Fruit fly (Drosophila melanogaster): Measurements from ENCODE around the gene CG18628.

The CG18628 gene

dm6 chr3L:10674145-10674547 lies 34.6 kb downstream of the CG18628 start (continued):
- TF ChIP-seq kni (GFP tag; optimal IDR thresholded peaks at IDR 0.05) (peak; percentile 50), jing (GFP tag; optimal IDR thresholded peaks at IDR 0.05) (no peak), stwl (tag; optimal IDR thresholded peaks at IDR 0.05) (peak; percentile 2), CG17359 (tag; optimal IDR thresholded peaks at IDR 0.05) (no peak), CG13287 (GFP tag; IDR thresholded peaks at IDR 0.05; ENCODE audit: partially characterized antibody) (peak; percentile 21; the same call in 1 of the 2 replicates), Spps (tag; optimal IDR thresholded peaks at IDR 0.05) (no peak), Aef1 (GFP tag; IDR thresholded peaks at IDR 0.05) (no peak), CG9817 (tag; optimal IDR thresholded peaks at IDR 0.05) (no peak), Abd-B (GFP tag; optimal IDR thresholded peaks at IDR 0.05) (no peak), toy (GFP tag; IDR thresholded peaks at IDR 0.05) (no peak), CG1602 (GFP tag; optimal IDR thresholded peaks at IDR 0.05) (no peak), CG3726 (GFP tag; IDR thresholded peaks at IDR 0.05) (no peak), Lim3 (GFP tag; IDR thresholded peaks at IDR 0.05) (no peak), CG4820 (GFP tag; optimal IDR thresholded peaks at IDR 0.05) (no peak), CG34224 (GFP tag; IDR thresholded peaks at IDR 0.05; ENCODE audit: partially characterized antibody) (0 out of 3 replicates have a peak, but pooled peaks have one; percentile 17), Dek (tag; optimal IDR thresholded peaks at IDR 0.05) (no peak), stc (GFP tag; IDR thresholded peaks at IDR 0.05) (no peak), CG2202 (tag; optimal IDR thresholded peaks at IDR 0.05) (no peak), oc (tag; optimal IDR thresholded peaks at IDR 0.05) (peak; percentile 68), pros (GFP tag; optimal IDR thresholded peaks at IDR 0.05) (peak; percentile 16), zfh1 (GFP tag; IDR thresholded peaks at IDR 0.05) (no peak), ind (GFP tag; optimal IDR thresholded peaks at IDR 0.05) (no peak), CG7556 (GFP tag; optimal IDR thresholded peaks at IDR 0.05) (no peak), peb (GFP tag; IDR thresholded peaks at IDR 0.05) (no peak), tx (GFP tag; optimal IDR thresholded peaks at IDR 0.05) (no peak), CG12744 (GFP tag; optimal IDR thresholded peaks at IDR 0.05) (no peak), sd (tag; optimal IDR thresholded peaks at IDR 0.05) (peak; percentile 80), CG2116 (GFP tag; optimal IDR thresholded peaks at IDR 0.05) (no peak), CG12769 (tag; optimal IDR thresholded peaks at IDR 0.05) (peak; percentile 58), Sox102F (GFP tag; optimal IDR thresholded peaks at IDR 0.05) (no peak), CG8944 (GFP tag; optimal IDR thresholded peaks at IDR 0.05) (no peak), sc (optimal IDR thresholded peaks at IDR 0.05) (no peak), sc (GFP tag; optimal IDR thresholded peaks at IDR 0.05) (no peak), HHEX (GFP tag; optimal IDR thresholded peaks at IDR 0.05) (peak; percentile 15), nerfin-2 (GFP tag; IDR thresholded peaks at IDR 0.05; ENCODE audit: partially characterized antibody) (no peak), sug (tag; optimal IDR thresholded peaks at IDR 0.05) (no peak), emc (GFP tag; optimal IDR thresholded peaks at IDR 0.05) (no peak), zfh2 (GFP tag; optimal IDR thresholded peaks at IDR 0.05) (no peak), fu2 (GFP tag; optimal IDR thresholded peaks at IDR 0.05) (no peak), shn (GFP tag; optimal IDR thresholded peaks at IDR 0.05) (no peak), Dad (GFP tag; optimal IDR thresholded peaks at IDR 0.05) (no peak), her (GFP tag; optimal IDR thresholded peaks at IDR 0.05) (no peak), phol (tag; optimal IDR thresholded peaks at IDR 0.05) (no peak), CG8924 (tag; optimal IDR thresholded peaks at IDR 0.05) (peak; percentile 39), crol (GFP tag; IDR thresholded peaks at IDR 0.05) (peak; percentile 70), hbn (GFP tag; IDR thresholded peaks at IDR 0.05; ENCODE audit: partially characterized antibody) (no peak), CG10147 (GFP tag; optimal IDR thresholded peaks at IDR 0.05) (no peak), abd-A (tag; optimal IDR thresholded peaks at IDR 0.05) (peak; percentile 52), Med (GFP tag) (peak; percentile 39), CG1792 (GFP tag; optimal IDR thresholded peaks at IDR 0.05) (no peak), CG18764 (GFP tag; optimal IDR thresholded peaks at IDR 0.05) (no peak), CG31224 (GFP tag; IDR thresholded peaks at IDR 0.05) (no peak)
